Worm (Caenorhabditis elegans): ENCODE results near the gene F55A11.6.

The F55A11.6 gene

DNA sequence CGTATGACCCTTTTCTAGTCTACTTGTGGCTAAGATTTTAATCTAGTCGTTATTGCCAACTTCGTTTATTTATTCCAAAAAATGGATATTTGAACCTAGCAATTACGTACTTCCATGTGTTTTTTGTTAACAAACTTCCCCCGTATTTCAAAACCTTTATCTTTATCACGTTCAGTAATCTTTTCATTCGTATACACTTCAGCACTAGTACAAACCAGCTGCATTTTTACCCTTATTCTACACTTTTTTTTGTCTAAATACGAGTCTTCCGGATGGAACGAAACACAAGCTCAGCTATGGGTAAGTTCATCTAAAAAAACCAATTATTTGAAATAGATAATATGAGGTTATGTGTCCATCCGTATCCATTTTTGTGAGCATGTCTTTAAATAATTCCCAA, 12.8 kb downstream of the F55A11.6 start, which contains the start of gene D2023.1:
D2023.1 (plus strand) TSS at position 77 of the 400 bp plus-strand sequence.
- no peak for TF ChIP-seq drap-1 (GFP tag; optimal IDR thresholded peaks at IDR 0.05)
- TF ChIP-seq nhr-12 (tag; optimal IDR thresholded peaks at IDR 0.05): no peak
- TF ChIP-seq nhr-28 (tag; optimal IDR thresholded peaks at IDR 0.05): no peak
- no peak for TF ChIP-seq elt-1 (tag; optimal IDR thresholded peaks at IDR 0.05; ENCODE audit: borderline replicate concordance, insufficient read depth)
- no peak for TF ChIP-seq ces-1 (GFP tag; optimal IDR thresholded peaks at IDR 0.05)
- no peak for TF ChIP-seq hlh-1 (tag; optimal IDR thresholded peaks at IDR 0.05)
- TF ChIP-seq unc-39 (tag; optimal IDR thresholded peaks at IDR 0.05): no peak
- TF ChIP-seq unc-120 (tag; optimal IDR thresholded peaks at IDR 0.05; ENCODE audit: poor library complexity, severe bottlenecking): no peak
- no peak for TF ChIP-seq tbx-8 (GFP tag; optimal IDR thresholded peaks at IDR 0.05)
- no peak for TF ChIP-seq bed-3 (GFP tag; optimal IDR thresholded peaks at IDR 0.05)
- no peak for TF ChIP-seq ceh-39 (tag; optimal IDR thresholded peaks at IDR 0.05)

DNA sequence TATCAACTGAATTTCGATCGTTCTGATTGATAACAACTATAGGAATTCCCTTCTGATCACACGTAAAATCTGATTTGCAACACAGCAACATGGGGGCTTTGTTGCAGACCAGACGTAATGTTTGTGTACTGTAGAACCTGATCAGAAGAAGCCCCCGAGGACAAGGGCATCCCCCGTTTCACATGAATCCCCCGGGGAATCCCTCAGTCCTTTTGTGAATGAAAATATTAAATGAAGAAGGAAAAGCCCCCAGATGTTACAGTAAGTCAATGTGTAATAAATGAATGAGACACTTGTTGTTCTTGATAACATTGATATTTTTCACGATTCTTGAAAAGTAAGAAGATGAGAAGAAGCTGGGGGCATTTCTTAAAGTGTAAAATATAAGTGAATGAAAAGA, 17.5 kb downstream of the F55A11.6 start:
- TF ChIP-seq nhr-2 (tag; optimal IDR thresholded peaks at IDR 0.05) (no peak), blmp-1 (tag; optimal IDR thresholded peaks at IDR 0.05) (no peak), ztf-11 (tag; optimal IDR thresholded peaks at IDR 0.05) (no peak), hlh-1 (tag; optimal IDR thresholded peaks at IDR 0.05) (no peak)

DNA sequence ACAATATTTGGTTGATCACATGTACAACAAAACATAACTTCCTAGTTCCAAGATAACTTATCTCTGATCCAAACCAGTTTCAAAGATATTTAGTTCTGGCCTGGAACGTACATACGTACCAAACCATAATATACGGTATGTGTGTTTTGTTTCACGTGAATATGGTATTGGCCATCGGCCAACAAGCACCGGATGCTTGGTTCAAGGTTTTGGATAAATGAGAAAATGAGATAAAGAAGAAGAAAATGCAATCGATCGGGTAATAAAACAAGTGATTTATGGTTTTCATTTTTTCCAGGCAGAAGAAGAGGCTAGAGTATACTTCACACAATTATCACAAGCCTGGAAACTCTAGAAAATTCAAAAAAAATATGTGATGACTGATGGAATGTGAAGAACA, 18.7 kb downstream of the F55A11.6 start:
- TF ChIP-seq sptf-1 (tag; optimal IDR thresholded peaks at IDR 0.05): no peak
- no peak for TF ChIP-seq ztf-11 (tag; optimal IDR thresholded peaks at IDR 0.05)
- no peak for TF ChIP-seq sem-2 (GFP tag; optimal IDR thresholded peaks at IDR 0.05)
- no peak for TF ChIP-seq nhr-28 (tag; optimal IDR thresholded peaks at IDR 0.05)
- no peak for TF ChIP-seq cnd-1 (tag; optimal IDR thresholded peaks at IDR 0.05)
- TF ChIP-seq elt-3 (tag; optimal IDR thresholded peaks at IDR 0.05): no peak

DNA sequence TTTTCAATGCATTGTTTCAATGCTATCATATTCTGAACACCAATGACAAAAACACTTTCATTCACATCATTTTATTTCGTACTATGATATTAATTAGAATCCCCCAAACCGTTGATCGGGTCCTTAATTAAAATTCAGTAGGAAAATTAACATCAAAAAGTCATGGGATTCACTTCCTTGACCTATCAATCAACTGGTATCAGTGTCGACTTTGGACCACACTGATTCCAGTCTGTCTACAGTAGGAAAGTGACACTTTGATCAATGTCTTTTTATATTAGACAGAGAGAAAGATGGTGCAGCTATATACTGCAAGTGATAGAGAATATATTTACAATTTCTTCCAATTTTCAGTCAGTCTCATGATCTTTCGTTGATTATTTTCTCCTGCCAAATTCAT, 19.7 kb downstream of the F55A11.6 start:
- TF ChIP-seq tbx-8 (GFP tag; optimal IDR thresholded peaks at IDR 0.05) (no peak), mep-1 (tag; optimal IDR thresholded peaks at IDR 0.05) (no peak), M03D4.4 (tag; optimal IDR thresholded peaks at IDR 0.05) (no peak), elt-3 (tag; optimal IDR thresholded peaks at IDR 0.05) (no peak), nhr-2 (tag; optimal IDR thresholded peaks at IDR 0.05) (no peak), ceh-39 (tag; optimal IDR thresholded peaks at IDR 0.05) (no peak), ceh-83 (GFP tag; optimal IDR thresholded peaks at IDR 0.05) (no peak), blmp-1 (tag; optimal IDR thresholded peaks at IDR 0.05) (no peak), lin-32 (GFP tag; optimal IDR thresholded peaks at IDR 0.05) (no peak), cnd-1 (tag; optimal IDR thresholded peaks at IDR 0.05) (no peak), nhr-28 (tag; optimal IDR thresholded peaks at IDR 0.05) (no peak)

DNA sequence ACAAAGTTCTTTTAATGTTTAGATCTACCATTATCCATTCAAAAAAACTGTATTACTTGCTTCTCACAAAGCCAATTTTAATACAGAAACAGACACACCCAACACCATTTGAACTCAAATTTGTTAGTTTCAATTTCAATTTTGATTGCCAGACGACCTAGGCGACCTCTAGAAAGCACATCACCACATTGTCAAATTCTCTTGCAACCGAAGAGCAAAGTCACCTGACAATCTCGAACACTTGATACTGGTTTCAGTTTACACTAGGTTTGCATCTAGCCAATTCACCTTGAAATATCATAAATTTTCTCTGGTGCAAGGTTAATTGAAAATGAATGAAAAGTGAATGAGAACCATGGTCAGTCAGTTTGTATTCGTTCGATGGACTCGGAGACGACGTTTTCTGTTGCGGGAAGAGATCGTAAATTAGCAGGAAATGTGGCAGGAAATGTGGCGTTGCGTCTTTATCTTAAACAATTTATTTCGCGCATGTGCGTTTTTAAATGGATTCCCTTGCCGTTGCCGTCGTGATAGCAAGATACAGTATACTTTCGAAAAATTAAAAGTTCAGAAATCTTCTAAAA, 20.7 kb downstream of the F55A11.6 start:
- TF ChIP-seq mls-2 (tag; optimal IDR thresholded peaks at IDR 0.05) (no peak), zip-8 (tag; optimal IDR thresholded peaks at IDR 0.05) (no peak), snpc-4 (tag; optimal IDR thresholded peaks at IDR 0.05) (no peak), mab-5 (tag; optimal IDR thresholded peaks at IDR 0.05) (no peak), drap-1 (GFP tag; optimal IDR thresholded peaks at IDR 0.05) (no peak), cnd-1 (tag; optimal IDR thresholded peaks at IDR 0.05) (no peak), ceh-39 (tag; optimal IDR thresholded peaks at IDR 0.05) (no peak)

DNA sequence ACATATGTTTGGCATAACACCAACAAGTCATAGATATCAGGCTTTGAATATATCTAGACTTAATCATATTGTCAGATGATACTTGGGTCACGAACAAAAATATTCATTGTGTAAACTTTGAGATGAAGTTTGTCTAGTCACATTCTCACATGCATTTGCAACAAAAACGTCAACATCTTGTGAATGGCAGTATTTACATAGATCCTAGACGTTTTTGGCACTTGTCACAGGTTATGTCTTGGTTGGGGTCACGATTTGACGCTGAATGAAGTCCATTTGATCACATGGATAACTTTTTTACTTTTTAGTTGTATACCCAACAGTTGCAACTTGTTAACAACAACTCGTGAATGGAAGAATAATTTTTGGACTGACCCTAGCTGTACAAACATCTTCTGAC, 21.7 kb downstream of the F55A11.6 start:
- TF ChIP-seq nhr-76 (tag; optimal IDR thresholded peaks at IDR 0.05) (no peak), lsy-2 (tag; optimal IDR thresholded peaks at IDR 0.05) (no peak), nhr-237 (tag; optimal IDR thresholded peaks at IDR 0.05) (no peak), M03D4.4 (tag; optimal IDR thresholded peaks at IDR 0.05) (no peak), nhr-2 (tag; optimal IDR thresholded peaks at IDR 0.05) (no peak), nhr-28 (tag; optimal IDR thresholded peaks at IDR 0.05) (no peak), cnd-1 (tag; optimal IDR thresholded peaks at IDR 0.05) (no peak), elt-3 (tag; optimal IDR thresholded peaks at IDR 0.05) (no peak), tbx-8 (GFP tag; optimal IDR thresholded peaks at IDR 0.05) (no peak)

Data from whole organism, mixed stage, embryonic.